Worm (Caenorhabditis elegans) whole organism, L1 larva: Measurements from ENCODE around the gene dohh-1.

Source experiments
- C16A3.4 ChIP-seq: fragments of 150-350 bp; optimal IDR thresholded peaks from 2 replicates; lab custom pipeline; 2014; ENCODE audit warnings: missing biosample characterization, missing genetic modification characterization
- Y116A8C.19 ChIP-seq: sonication (generic microtip); optimal IDR thresholded peaks from 2 replicates; lab custom pipeline; 2016; ENCODE audit warnings: missing compliant biosample characterization, missing genetic modification characterization, borderline replicate concordance
- alr-1 ChIP-seq: fragments of 200-800 bp; sonication (Bioruptor generic); optimal IDR thresholded peaks from 2 replicates; lab custom pipeline; 2018; ENCODE audit warnings: borderline replicate concordance, mild to moderate bottlenecking, missing genetic modification characterization, missing compliant biosample characterization
- aly-2 ChIP-seq: fragments of 150-350 bp; optimal IDR thresholded peaks from 2 replicates; lab custom pipeline; 2014; ENCODE audit warnings: missing biosample characterization, missing genetic modification characterization
- ama-1 ChIP-seq: fragments of 150-350 bp; optimal IDR thresholded peaks from 2 replicates; lab custom pipeline; 2014
- ceh-82 ChIP-seq, 3 experiments: fragments of 150-350 bp in 1 of 3; sonication (generic microtip) in 2 of 3; optimal IDR thresholded peaks; 2 replicates each; lab custom pipeline; 2014 to 2017; ENCODE audit warnings: missing biosample characterization in 3 of 3, missing genetic modification characterization in 3 of 3
- ceh-88 ChIP-seq: fragments of 200-800 bp; sonication (Bioruptor generic); IDR thresholded peaks from 2 replicates; pipeline ENCODE4 v1.3.6; 2022; ENCODE audit warnings: missing genetic modification characterization, missing compliant biosample characterization
- ceh-90 ChIP-seq: sonication (generic microtip); optimal IDR thresholded peaks from 2 replicates; lab custom pipeline; 2016; ENCODE audit warnings: missing genetic modification characterization, missing compliant biosample characterization
- dpl-1 ChIP-seq, 3 experiments: fragments of 150-350 bp in 2 of 3; sonication (generic microtip) in 1 of 3; optimal IDR thresholded peaks; 2 replicates each; lab custom pipeline; 2014 to 2017; ENCODE audit warnings: missing biosample characterization in 3 of 3, missing genetic modification characterization in 3 of 3, missing genetic modification reagents in 3 of 3
- dsc-1 ChIP-seq: sonication (generic microtip); optimal IDR thresholded peaks from 2 replicates; lab custom pipeline; 2016; ENCODE audit warnings: mild to moderate bottlenecking, missing genetic modification characterization, missing compliant biosample characterization
- efl-1 ChIP-seq, 4 experiments: fragments of 150-350 bp; optimal IDR thresholded peaks in 3 of 4; peaks in 1 of 4; 1 replicate in 1 of 4; 2 replicates in 3 of 4; lab custom pipeline; 2014; ENCODE audit warnings: missing biosample characterization in 2 of 4, missing genetic modification characterization in 2 of 4, missing genetic modification reagents in 2 of 4
- efl-3 ChIP-seq: fragments of 200-800 bp; sonication (Bioruptor generic); optimal IDR thresholded peaks from 2 replicates; lab custom pipeline; 2018; ENCODE audit warnings: mild to moderate bottlenecking, missing genetic modification characterization, missing compliant biosample characterization
- egl-13 ChIP-seq: sonication (generic microtip); optimal IDR thresholded peaks from 2 replicates; lab custom pipeline; 2016; ENCODE audit warnings: missing genotype, missing genetic modification reagents, missing genetic modification characterization, missing compliant biosample characterization
- egl-27 ChIP-seq, 2 experiments: fragments of 150-350 bp in 1 of 2; sonication (generic microtip); optimal IDR thresholded peaks; 3 replicates each; lab custom pipeline; 2017 to 2018; ENCODE audit warnings: missing biosample characterization in 2 of 2, missing genetic modification characterization in 2 of 2, missing genetic modification reagents in 2 of 2
- elt-3 ChIP-seq, 6 experiments: fragments of 150-350 bp in 1 of 6; sonication (generic microtip); optimal IDR thresholded peaks; 2 replicates each; lab custom pipeline; 2017 to 2018; ENCODE audit warnings: missing biosample characterization in 6 of 6, missing genetic modification characterization in 6 of 6, inconsistent platforms in 1 of 6
- fkh-8 ChIP-seq: sonication (generic microtip); optimal IDR thresholded peaks from 2 replicates; lab custom pipeline; 2016; ENCODE audit warnings: mild to moderate bottlenecking, missing genetic modification characterization, missing compliant biosample characterization
- grh-1 ChIP-seq: fragments of 200-800 bp; sonication (Bioruptor generic); IDR thresholded peaks from 2 replicates; pipeline ENCODE4 v1.3.6; 2022; ENCODE audit warnings: missing genetic modification reagents, missing genetic modification characterization, missing compliant biosample characterization
- jun-1 ChIP-seq: fragments of 150-350 bp; optimal IDR thresholded peaks from 2 replicates; lab custom pipeline; 2014; ENCODE audit warnings: missing biosample characterization, missing genetic modification reagents, missing genetic modification characterization
- lin-13 ChIP-seq: fragments of 150-350 bp; optimal IDR thresholded peaks from 2 replicates; lab custom pipeline; 2014; ENCODE audit warnings: missing biosample characterization, missing genetic modification reagents, missing genetic modification characterization
- lin-14 ChIP-seq: fragments of 200-800 bp; sonication (Bioruptor generic); optimal IDR thresholded peaks from 2 replicates; lab custom pipeline; 2018; ENCODE audit warnings: mild to moderate bottlenecking, missing genetic modification characterization, moderate library complexity, missing compliant biosample characterization
- lin-39 ChIP-seq: fragments of 150-350 bp; optimal IDR thresholded peaks from 2 replicates; lab custom pipeline; 2014; ENCODE audit warnings: missing biosample characterization, missing genetic modification reagents, missing genetic modification characterization
- lir-3 ChIP-seq: sonication (generic microtip); optimal IDR thresholded peaks from 2 replicates; lab custom pipeline; 2016; ENCODE audit warnings: mild to moderate bottlenecking, missing genetic modification characterization, moderate library complexity, missing compliant biosample characterization; ENCODE audit not compliant: poor library complexity
- lsy-2 ChIP-seq, 2 experiments: fragments of 150-350 bp; optimal IDR thresholded peaks; 2 replicates each; lab custom pipeline; 2014; ENCODE audit warnings: missing biosample characterization in 2 of 2, missing genetic modification characterization in 2 of 2
- mdl-1 ChIP-seq, 2 experiments: fragments of 150-350 bp; optimal IDR thresholded peaks; 2 replicates each; lab custom pipeline; 2014 to 2017; ENCODE audit warnings: missing biosample characterization in 2 of 2, missing genetic modification characterization in 2 of 2, inconsistent platforms in 1 of 2
- mef-2 ChIP-seq: fragments of 150-350 bp; optimal IDR thresholded peaks from 2 replicates; lab custom pipeline; 2014; ENCODE audit warnings: missing biosample characterization, missing genetic modification characterization
- mep-1 ChIP-seq: fragments of 150-350 bp; optimal IDR thresholded peaks from 2 replicates; lab custom pipeline; 2014; ENCODE audit warnings: missing biosample characterization, missing genetic modification characterization
- nhr-11 ChIP-seq: fragments of 150-350 bp; optimal IDR thresholded peaks from 2 replicates; lab custom pipeline; 2014; ENCODE audit warnings: missing biosample characterization, missing genetic modification characterization
- nhr-19 ChIP-seq: fragments of 200-800 bp; sonication (Bioruptor generic); conservative IDR thresholded peaks from 2 replicates; pipeline ENCODE4 v1.3.6; 2022; ENCODE audit warnings: missing genetic modification characterization, missing compliant biosample characterization
- nhr-20 ChIP-seq: sonication (generic microtip); optimal IDR thresholded peaks from 2 replicates; lab custom pipeline; 2016; ENCODE audit warnings: mild to moderate bottlenecking, missing genetic modification characterization, missing compliant biosample characterization
- nhr-47 ChIP-seq: sonication (generic microtip); optimal IDR thresholded peaks from 2 replicates; lab custom pipeline; 2016; ENCODE audit warnings: mild to moderate bottlenecking, missing genetic modification characterization, moderate library complexity, missing compliant biosample characterization
- nhr-77 ChIP-seq: fragments of 150-350 bp; optimal IDR thresholded peaks from 2 replicates; lab custom pipeline; 2014; ENCODE audit warnings: missing biosample characterization, missing genetic modification characterization
- nhr-85 ChIP-seq: sonication (generic microtip); peaks from one replicate; lab custom pipeline; 2016; ENCODE audit warnings: missing genetic modification characterization, inconsistent platforms, missing compliant biosample characterization
- pag-3 ChIP-seq: sonication (generic microtip); optimal IDR thresholded peaks from 2 replicates; lab custom pipeline; 2017; ENCODE audit warnings: missing genetic modification characterization, mild to moderate bottlenecking, missing compliant biosample characterization, antibody characterized with exemption, borderline replicate concordance; ENCODE audit not compliant: insufficient read depth
- pqm-1 ChIP-seq: sonication (generic microtip); optimal IDR thresholded peaks from 3 replicates; lab custom pipeline; 2017; ENCODE audit warnings: missing biosample characterization, missing genetic modification characterization
- skn-1 ChIP-seq: fragments of 150-350 bp; optimal IDR thresholded peaks from 2 replicates; lab custom pipeline; 2014; ENCODE audit warnings: missing biosample characterization, missing genetic modification characterization
- snpc-4 ChIP-seq: fragments of 150-350 bp; optimal IDR thresholded peaks from 2 replicates; lab custom pipeline; 2014; ENCODE audit warnings: missing biosample characterization, missing genetic modification characterization
- snu-23 ChIP-seq: sonication (generic microtip); optimal IDR thresholded peaks from 2 replicates; lab custom pipeline; 2016; ENCODE audit warnings: missing genetic modification characterization, missing compliant biosample characterization
- sup-37 ChIP-seq: fragments of 200-800 bp; sonication (Bioruptor generic); optimal IDR thresholded peaks from 2 replicates; lab custom pipeline; 2018; ENCODE audit warnings: mild to moderate bottlenecking, missing genetic modification characterization, missing compliant biosample characterization
- swsn-7 ChIP-seq: sonication (generic microtip); optimal IDR thresholded peaks from 2 replicates; lab custom pipeline; 2016; ENCODE audit warnings: missing genetic modification characterization, missing compliant biosample characterization
- tbx-2 ChIP-seq: sonication (generic microtip); optimal IDR thresholded peaks from 2 replicates; lab custom pipeline; 2016; ENCODE audit warnings: missing genetic modification characterization, missing compliant biosample characterization
- unc-130 ChIP-seq: fragments of 150-350 bp; optimal IDR thresholded peaks from 2 replicates; lab custom pipeline; 2017; ENCODE audit warnings: missing biosample characterization, missing genetic modification characterization, inconsistent platforms
- vab-15 ChIP-seq: sonication (generic microtip); optimal IDR thresholded peaks from 2 replicates; lab custom pipeline; 2017; ENCODE audit warnings: missing genotype, mild to moderate bottlenecking, missing genetic modification characterization, missing compliant biosample characterization
- zag-1 ChIP-seq: fragments of 150-350 bp; optimal IDR thresholded peaks from 2 replicates; lab custom pipeline; 2014; ENCODE audit warnings: missing biosample characterization, missing genetic modification characterization
- ztf-11 ChIP-seq, 2 experiments: sonication (generic microtip); optimal IDR thresholded peaks; 2 replicates each; lab custom pipeline; 2016 to 2017; ENCODE audit warnings: missing genetic modification characterization in 2 of 2, missing biosample characterization in 1 of 2, missing compliant biosample characterization in 1 of 2
- ztf-4 ChIP-seq: fragments of 150-350 bp; optimal IDR thresholded peaks from 2 replicates; lab custom pipeline; 2014; ENCODE audit warnings: missing biosample characterization, missing genetic modification characterization

dohh-1 gene

ce11 chrII:10554046-10554399, 25.7 kb upstream of the dohh-1 start (continued):
- TF ChIP-seq egl-13 = no peak
- TF ChIP-seq lin-13 (GFP tag; lab: Kevin White, UChicago) = peak; percentile 22
- no peak for TF ChIP-seq alr-1 (tag; lab: Kevin White, UChicago)
- TF ChIP-seq fkh-8 (tag; lab: Kevin White, UChicago) = no peak
- peak; percentile 34 for TF ChIP-seq ama-1
- no peak for TF ChIP-seq lin-39
- TF ChIP-seq efl-1 (optimal IDR thresholded peaks at IDR 0.05; lab: Kevin White, UChicago) = no peak
- peak in 1 of 2 experiments; percentile 2 for TF ChIP-seq efl-1 (GFP tag; optimal IDR thresholded peaks at IDR 0.05 in 1 of 2; lab: Kevin White, UChicago)
- no peak for TF ChIP-seq dsc-1
- TF ChIP-seq aly-2 (tag; lab: Kevin White, UChicago) = no peak

- TF ChIP-seq pag-3 = no peak
- no peak for TF ChIP-seq ceh-88 (GFP tag; lab: Robert Waterston, UW)
- no peak for TF ChIP-seq nhr-47 (tag; lab: Kevin White, UChicago)
- no peak for TF ChIP-seq pqm-1 (tag; lab: Kevin White, UChicago)
- peak in 1 of 2 experiments; percentile 39 for TF ChIP-seq ztf-11 (tag; optimal IDR thresholded peaks at IDR 0.05; lab: Kevin White, UChicago)
- TF ChIP-seq alr-1 (tag; lab: Kevin White, UChicago) = no peak
These were observed 24.8 kb upstream of the dohh-1 start, which contains the start of gene mnk-1 for ce11 chrII:10554972-10555371. mnk-1 (minus strand) TSS chrII:10555044.

ce11 chrII:10555484-10556075, 24.2 kb upstream of the dohh-1 start:
- TF ChIP-seq mep-1 (peak; percentile 81), nhr-20 (tag; lab: Kevin White, UChicago) (peak; percentile 80), aly-2 (tag; lab: Kevin White, UChicago) (no peak), efl-3 (GFP tag; lab: Kevin White, UChicago) (no peak), ztf-11 (tag; optimal IDR thresholded peaks at IDR 0.05; lab: Kevin White, UChicago) (peak in 1 of 2 experiments; percentile 2), elt-3 (tag; optimal IDR thresholded peaks at IDR 0.05; lab: Kevin White, UChicago) (peak in 2 of 6 experiments; percentile 37 to 61), nhr-85 (peak; percentile 97), lir-3 (tag; lab: Kevin White, UChicago) (peak; percentile 46), zag-1 (no peak), grh-1 (0 out of 2 replicates have a peak, but pooled peaks have one; percentile 37), jun-1 (tag; lab: Kevin White, UChicago) (peak; percentile 0), pqm-1 (tag; lab: Kevin White, UChicago) (no peak), lsy-2 (tag; optimal IDR thresholded peaks at IDR 0.05; lab: Kevin White, UChicago) (peak; percentile 44 to 68), ztf-4 (peak; percentile 73), ama-1 (peak; percentile 64), nhr-19 (peak; percentile 67), efl-1 (optimal IDR thresholded peaks at IDR 0.05; lab: Kevin White, UChicago) (peak; percentile 40 to 56), efl-1 (GFP tag; optimal IDR thresholded peaks at IDR 0.05 in 1 of 2; lab: Kevin White, UChicago) (peak in 1 of 2 experiments; percentile 93), ceh-88 (GFP tag; lab: Robert Waterston, UW) (peak; percentile 27; the same call in 1 of the 2 replicates), ceh-82 (tag; optimal IDR thresholded peaks at IDR 0.05; lab: Kevin White, UChicago) (peak in 1 of 3 experiments; percentile 17), mdl-1 (tag; optimal IDR thresholded peaks at IDR 0.05; lab: Kevin White, UChicago) (peak in 1 of 2 experiments; percentile 61), mef-2 (tag; lab: Kevin White, UChicago) (no peak), swsn-7 (tag; lab: Kevin White, UChicago) (peak; percentile 62), snu-23 (GFP tag; lab: Kevin White, UChicago) (peak; percentile 80), skn-1 (peak; percentile 57), dsc-1 (peak; percentile 37), tbx-2 (tag; lab: Kevin White, UChicago) (peak; percentile 59), lin-13 (GFP tag; lab: Kevin White, UChicago) (peak; percentile 45), nhr-11 (tag; lab: Kevin White, UChicago) (peak; percentile 45), nhr-77 (tag; lab: Kevin White, UChicago) (peak; percentile 11), lin-14 (peak; percentile 89), dpl-1 (GFP tag; optimal IDR thresholded peaks at IDR 0.05; lab: Kevin White, UChicago) (peak; percentile 16 to 47 (median 18)), C16A3.4 (peak; percentile 10), Y116A8C.19 (tag; lab: Kevin White, UChicago) (no peak), sup-37 (GFP tag; lab: Kevin White, UChicago) (no peak), egl-27 (tag; optimal IDR thresholded peaks at IDR 0.05; lab: Kevin White, UChicago) (peak in 1 of 2 experiments; percentile 60), unc-130 (peak; percentile 65), vab-15 (no peak), ceh-90 (no peak), snpc-4 (tag; lab: Kevin White, UChicago) (peak; percentile 25), alr-1 (tag; lab: Kevin White, UChicago) (no peak)
